Worm (Caenorhabditis elegans) whole organism, late embryonic: ENCODE measurements around the gene lelo-4.
A peak's percentile ranks its signal among the peaks of the same experiment; 100 is the strongest.

Experiments used
- C38D4.7 ChIP-seq: fragments of 200-800 bp; sonication (Bioruptor generic); optimal IDR thresholded peaks from 2 replicates; lab custom pipeline; 2018; ENCODE audit warnings: mild to moderate bottlenecking, missing genetic modification characterization, moderate library complexity, missing compliant biosample characterization
- F13H6.1 ChIP-seq: sonication (generic microtip); optimal IDR thresholded peaks from 2 replicates; lab custom pipeline; 2016; ENCODE audit warnings: missing genetic modification characterization, missing compliant biosample characterization
- K02D7.2 ChIP-seq: sonication (generic microtip); optimal IDR thresholded peaks from 2 replicates; lab custom pipeline; 2017; ENCODE audit warnings: mild to moderate bottlenecking, missing genetic modification characterization, missing compliant biosample characterization
- T23F11.4 ChIP-seq: fragments of 200-800 bp; sonication (Bioruptor generic); optimal IDR thresholded peaks from 2 replicates; lab custom pipeline; 2018; ENCODE audit warnings: mild to moderate bottlenecking, missing genetic modification characterization, missing compliant biosample characterization
- Y22D7AL.16 ChIP-seq: sonication (generic microtip); optimal IDR thresholded peaks from 2 replicates; lab custom pipeline; 2016; ENCODE audit warnings: missing genetic modification characterization, missing compliant biosample characterization
- ama-1 ChIP-seq: fragments of 150-350 bp; optimal IDR thresholded peaks from 2 replicates; lab custom pipeline; 2014
- ceh-18 ChIP-seq: sonication (generic microtip); optimal IDR thresholded peaks from 2 replicates; lab custom pipeline; 2016; ENCODE audit warnings: missing genetic modification characterization, missing compliant biosample characterization
- ceh-19 ChIP-seq: fragments of 200-800 bp; sonication (Bioruptor generic); optimal IDR thresholded peaks from 2 replicates; lab custom pipeline; 2018; ENCODE audit warnings: mild to moderate bottlenecking, missing genetic modification characterization, missing compliant biosample characterization
- ceh-2 ChIP-seq: sonication (generic microtip); optimal IDR thresholded peaks from 2 replicates; lab custom pipeline; 2016; ENCODE audit warnings: missing genotype, missing genetic modification characterization, missing compliant biosample characterization
- ceh-30 ChIP-seq: fragments of 150-350 bp; optimal IDR thresholded peaks from 2 replicates; lab custom pipeline; 2014; ENCODE audit warnings: missing biosample characterization, missing genetic modification characterization
- ceh-48 ChIP-seq: sonication (generic microtip); optimal IDR thresholded peaks from 2 replicates; lab custom pipeline; 2016; ENCODE audit warnings: missing genetic modification characterization, inconsistent platforms, missing compliant biosample characterization
- ceh-6 ChIP-seq: fragments of 200-800 bp; sonication (Bioruptor generic); optimal IDR thresholded peaks from 2 replicates; lab custom pipeline; 2018; ENCODE audit warnings: mild to moderate bottlenecking, missing genetic modification characterization, missing compliant biosample characterization
- ceh-9 ChIP-seq: sonication (generic microtip); optimal IDR thresholded peaks from 2 replicates; lab custom pipeline; 2016; ENCODE audit warnings: mild to moderate bottlenecking, missing genetic modification characterization, inconsistent platforms, missing compliant biosample characterization
- dve-1 ChIP-seq: sonication (generic microtip); optimal IDR thresholded peaks from 2 replicates; lab custom pipeline; 2017; ENCODE audit warnings: antibody characterized with exemption, mild to moderate bottlenecking, missing genetic modification characterization, missing compliant biosample characterization
- elt-2 ChIP-seq: sonication (generic microtip); optimal IDR thresholded peaks from 2 replicates; lab custom pipeline; 2016; ENCODE audit warnings: missing genetic modification reagents, missing genetic modification characterization, missing compliant biosample characterization
- fkh-10 ChIP-seq: fragments of 150-350 bp; optimal IDR thresholded peaks from 2 replicates; lab custom pipeline; 2014; ENCODE audit warnings: missing biosample characterization, missing genetic modification reagents, missing genetic modification characterization
- fkh-6 ChIP-seq: sonication (generic microtip); optimal IDR thresholded peaks from 2 replicates; lab custom pipeline; 2016; ENCODE audit warnings: missing genetic modification characterization, missing compliant biosample characterization
- gmeb-2 ChIP-seq: sonication (generic microtip); optimal IDR thresholded peaks from 2 replicates; lab custom pipeline; 2016; ENCODE audit warnings: missing genetic modification characterization, inconsistent platforms, missing compliant biosample characterization
- hlh-13 ChIP-seq: fragments of 200-800 bp; sonication (Bioruptor generic); optimal IDR thresholded peaks from 2 replicates; lab custom pipeline; 2018; ENCODE audit warnings: mild to moderate bottlenecking, missing genetic modification characterization, missing compliant biosample characterization
- hlh-15 ChIP-seq: sonication (generic microtip); optimal IDR thresholded peaks from 2 replicates; lab custom pipeline; 2016; ENCODE audit warnings: missing genetic modification characterization, missing compliant biosample characterization
- hlh-6 ChIP-seq: sonication (generic microtip); optimal IDR thresholded peaks from 2 replicates; lab custom pipeline; 2016; ENCODE audit warnings: missing genotype, missing genetic modification characterization, missing compliant biosample characterization
- hlh-8 ChIP-seq: sonication (generic microtip); optimal IDR thresholded peaks from 2 replicates; lab custom pipeline; 2016; ENCODE audit warnings: missing genotype, missing genetic modification characterization, missing compliant biosample characterization
- lim-6 ChIP-seq: sonication (generic microtip); optimal IDR thresholded peaks from 2 replicates; lab custom pipeline; 2016; ENCODE audit warnings: missing genetic modification characterization, missing compliant biosample characterization
- lin-11 ChIP-seq: fragments of 200-800 bp; sonication (Bioruptor generic); optimal IDR thresholded peaks from 2 replicates; lab custom pipeline; 2018; ENCODE audit warnings: mild to moderate bottlenecking, missing genetic modification characterization, missing compliant biosample characterization
- madf-2 ChIP-seq: sonication (generic microtip); optimal IDR thresholded peaks from 2 replicates; lab custom pipeline; 2017; ENCODE audit warnings: missing genetic modification characterization, missing compliant biosample characterization
- nfya-1 ChIP-seq: sonication (generic microtip); optimal IDR thresholded peaks from 2 replicates; lab custom pipeline; 2017; ENCODE audit warnings: missing genetic modification characterization, mild to moderate bottlenecking, missing compliant biosample characterization, antibody characterized with exemption, moderate library complexity
- odd-2 ChIP-seq: sonication (generic microtip); optimal IDR thresholded peaks from 2 replicates; lab custom pipeline; 2017; ENCODE audit warnings: antibody characterized with exemption, mild to moderate bottlenecking, missing genetic modification characterization, missing compliant biosample characterization
- pag-3 ChIP-seq: sonication (generic microtip); optimal IDR thresholded peaks from 2 replicates; lab custom pipeline; 2016; ENCODE audit warnings: missing compliant biosample characterization, missing genetic modification characterization, borderline replicate concordance
- pat-9 ChIP-seq: fragments of 200-800 bp; sonication (Bioruptor generic); optimal IDR thresholded peaks from 2 replicates; lab custom pipeline; 2018; ENCODE audit warnings: mild to moderate bottlenecking, missing genetic modification characterization, moderate library complexity, missing compliant biosample characterization
- pha-2 ChIP-seq: sonication (generic microtip); optimal IDR thresholded peaks from 2 replicates; lab custom pipeline; 2017; ENCODE audit warnings: mild to moderate bottlenecking, missing genetic modification characterization, missing compliant biosample characterization
- sox-2 ChIP-seq: fragments of 200-800 bp; sonication (Bioruptor generic); IDR thresholded peaks from 2 replicates; pipeline ENCODE4 v1.3.6; 2022; ENCODE audit warnings: missing genetic modification reagents, missing genetic modification characterization, missing compliant biosample characterization
- sox-4 ChIP-seq: sonication (generic microtip); optimal IDR thresholded peaks from 2 replicates; lab custom pipeline; 2017; ENCODE audit warnings: mild to moderate bottlenecking, missing genetic modification characterization, inconsistent platforms, missing compliant biosample characterization
- unc-3 ChIP-seq, 2 experiments: fragments of 200-800 bp in 1 of 2; sonication (Bioruptor generic) in 1 of 2; sonication (generic microtip) in 1 of 2; conservative IDR thresholded peaks in 1 of 2; optimal IDR thresholded peaks in 1 of 2; 2 replicates each; pipeline versions ENCODE4 v1.3.6 to Lab custom; 2016 to 2022; ENCODE audit warnings: missing compliant biosample characterization in 2 of 2, missing genetic modification characterization in 2 of 2, missing genetic modification reagents in 1 of 2
- unc-42 ChIP-seq: sonication (generic microtip); optimal IDR thresholded peaks from 2 replicates; lab custom pipeline; 2016; ENCODE audit warnings: missing genotype, missing genetic modification characterization, missing compliant biosample characterization
- unc-55 ChIP-seq: sonication (generic microtip); optimal IDR thresholded peaks from 2 replicates; lab custom pipeline; 2017; ENCODE audit warnings: missing biosample characterization, missing genetic modification reagents, missing genetic modification characterization
- zip-5 ChIP-seq: sonication (generic microtip); optimal IDR thresholded peaks from 2 replicates; lab custom pipeline; 2016; ENCODE audit warnings: missing genetic modification characterization, missing compliant biosample characterization

Gene lelo-4

DNA sequence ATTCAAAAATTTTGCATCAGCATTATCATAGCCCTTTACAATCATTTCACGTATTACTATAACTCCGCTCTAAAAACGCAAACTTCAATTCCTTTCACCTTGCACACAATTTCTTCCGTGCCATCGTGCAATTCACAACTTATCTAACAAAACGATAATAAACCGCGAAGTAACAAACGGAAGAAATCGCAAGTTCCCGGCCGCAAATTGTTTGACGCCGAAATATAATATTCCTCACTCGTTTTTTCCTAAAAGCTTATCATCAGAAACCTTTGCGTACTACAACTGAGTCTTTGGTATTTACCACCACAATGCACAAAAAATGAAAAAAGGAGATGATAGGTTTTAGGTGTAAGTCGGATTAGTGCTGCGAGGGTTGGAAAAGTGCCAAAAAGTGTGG is 32.6 kb downstream of the lelo-4 start:
- no peak for TF ChIP-seq ceh-18 (tag; lab: Kevin White, UChicago)
- no peak for TF ChIP-seq hlh-15 (tag; lab: Kevin White, UChicago)
- TF ChIP-seq T23F11.4 (GFP tag; lab: Kevin White, UChicago) = no peak
- TF ChIP-seq ceh-6 (GFP tag; lab: Kevin White, UChicago) = no peak
- TF ChIP-seq ceh-48 (tag; lab: Kevin White, UChicago) = no peak
- TF ChIP-seq hlh-6 = no peak
- no peak for TF ChIP-seq sox-4 (tag; lab: Kevin White, UChicago)
- no peak for TF ChIP-seq nfya-1 (tag; lab: Kevin White, UChicago)
- TF ChIP-seq pha-2 (tag; lab: Kevin White, UChicago) = no peak
- TF ChIP-seq hlh-13 (GFP tag; lab: Kevin White, UChicago) = no peak
- TF ChIP-seq ama-1 = no peak
- TF ChIP-seq unc-3 (GFP tag; conservative IDR thresholded peaks at IDR 0.05; lab: Robert Waterston, UW) = no peak
- no peak for TF ChIP-seq unc-3 (tag; optimal IDR thresholded peaks at IDR 0.05; lab: Kevin White, UChicago)
- no peak for TF ChIP-seq K02D7.2 (tag; lab: Kevin White, UChicago)
- TF ChIP-seq madf-2 = no peak
- TF ChIP-seq dve-1 (tag; lab: Kevin White, UChicago) = no peak
- no peak for TF ChIP-seq unc-55 (GFP tag; lab: Kevin White, UChicago)
- no peak for TF ChIP-seq F13H6.1
- TF ChIP-seq gmeb-2 (tag; lab: Kevin White, UChicago) = no peak
- TF ChIP-seq sox-2 = no peak

DNA sequence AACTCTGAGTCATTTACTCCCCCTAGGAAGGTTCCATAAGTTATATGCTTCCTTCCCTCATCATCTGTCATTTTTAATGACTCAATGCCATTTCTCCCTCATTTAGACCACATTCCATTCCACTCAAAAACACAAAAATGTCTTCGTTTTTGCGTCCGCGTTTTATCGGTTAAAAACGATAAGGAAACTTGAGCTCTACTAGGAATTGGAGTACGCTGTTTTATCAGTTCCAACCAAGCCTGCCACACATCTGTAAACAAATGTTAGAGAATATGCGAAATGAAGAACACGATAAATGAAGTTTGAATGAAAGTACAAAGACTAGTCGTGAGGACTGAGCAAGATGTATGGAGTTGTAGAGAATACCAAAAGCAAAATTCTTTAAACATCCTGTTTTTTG is 33.7 kb downstream of the lelo-4 start:
- TF ChIP-seq nfya-1 (tag; lab: Kevin White, UChicago) (no peak), fkh-6 (tag; lab: Kevin White, UChicago) (no peak), unc-42 (tag; lab: Kevin White, UChicago) (no peak), elt-2 (tag; lab: Kevin White, UChicago) (peak; percentile 93), fkh-10 (GFP tag; lab: Kevin White, UChicago) (no peak), Y22D7AL.16 (no peak), pag-3 (tag; lab: Kevin White, UChicago) (no peak), ceh-2 (tag; lab: Kevin White, UChicago) (no peak)

DNA sequence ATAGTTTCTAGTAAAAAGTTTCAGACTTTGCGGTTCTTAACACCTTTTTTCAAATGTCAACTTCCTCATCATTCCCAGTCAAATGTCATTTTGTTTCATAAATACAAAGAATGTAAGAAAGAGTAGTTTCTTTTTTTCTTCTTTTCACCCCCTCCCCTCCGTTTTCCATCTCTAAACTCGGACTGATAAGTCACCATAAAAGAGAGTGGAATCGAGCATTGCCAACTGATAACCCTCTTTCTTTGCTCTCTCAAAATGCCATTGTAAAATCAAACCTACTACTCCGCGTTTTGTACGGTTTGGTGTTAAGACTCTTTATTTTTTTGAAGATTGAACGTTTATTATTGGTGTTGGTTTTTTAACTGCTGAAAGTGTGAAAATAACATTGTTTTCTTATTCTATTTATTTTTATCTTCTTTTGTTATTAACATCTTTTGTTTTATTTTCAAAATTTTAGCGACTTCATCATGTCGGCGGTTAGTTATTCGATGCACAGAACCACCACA is 35.1 kb downstream of the lelo-4 start, which contains the start of gene ifb-2:
Gene ifb-2, plus strand, starts transcription at position 456 of the 506 bp plus-strand sequence.
- TF ChIP-seq elt-2 (tag; lab: Kevin White, UChicago) (peak; percentile 92), ceh-30 (tag; lab: Kevin White, UChicago) (no peak), pat-9 (tag; lab: Kevin White, UChicago) (no peak)

DNA sequence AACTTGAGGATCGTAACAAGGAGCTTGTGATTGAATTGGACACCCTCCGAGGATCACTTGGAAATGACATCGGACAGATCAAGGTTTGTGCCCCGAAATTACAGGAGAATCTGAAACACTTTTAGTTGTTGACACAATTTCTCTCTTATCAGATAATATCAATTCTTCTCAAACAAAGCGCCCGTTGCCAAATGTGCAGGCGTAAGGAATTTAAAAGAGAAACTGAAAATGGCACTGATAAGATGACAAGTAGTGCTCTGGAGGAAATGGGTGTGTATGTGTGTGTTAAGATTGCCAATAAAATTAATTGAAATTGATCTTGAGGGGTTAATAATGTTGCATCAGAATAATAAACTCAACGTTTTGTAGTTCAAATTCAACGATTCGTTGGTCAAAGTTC is 36.6 kb downstream of the lelo-4 start:
- TF ChIP-seq F13H6.1 = no peak
- TF ChIP-seq lim-6 (tag; lab: Kevin White, UChicago) = no peak
- TF ChIP-seq unc-55 (GFP tag; lab: Kevin White, UChicago) = no peak
- TF ChIP-seq zip-5 (tag; lab: Kevin White, UChicago) = no peak
- peak; percentile 83 for TF ChIP-seq elt-2 (tag; lab: Kevin White, UChicago)
- no peak for TF ChIP-seq C38D4.7 (GFP tag; lab: Kevin White, UChicago)

DNA sequence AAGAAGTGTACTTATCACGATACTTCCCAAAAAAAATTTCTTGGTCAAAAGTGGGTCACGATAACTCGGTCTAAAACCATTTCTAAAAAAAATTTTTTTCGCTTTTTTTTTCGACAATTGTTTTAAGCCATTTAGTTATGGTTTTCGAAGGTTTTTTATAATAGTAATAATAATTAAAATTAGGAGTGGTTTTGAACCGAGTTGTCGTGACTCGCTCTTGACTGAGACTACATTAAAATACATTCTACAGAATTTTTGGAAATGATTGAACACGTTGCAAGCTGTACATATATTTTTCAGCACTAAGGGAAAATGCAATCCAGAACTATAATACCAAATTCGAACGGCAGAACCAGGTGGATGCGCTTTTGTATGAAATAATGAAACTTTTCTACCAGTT is 39.4 kb downstream of the lelo-4 start, which contains the start of gene F10C1.8:
Gene F10C1.8, plus strand, starts transcription at position 301 of the 400 bp plus-strand sequence.
- TF ChIP-seq ceh-48 (tag; lab: Kevin White, UChicago) (no peak), zip-5 (tag; lab: Kevin White, UChicago) (no peak), T23F11.4 (GFP tag; lab: Kevin White, UChicago) (no peak), pha-2 (tag; lab: Kevin White, UChicago) (no peak), lin-11 (tag; lab: Kevin White, UChicago) (no peak), ceh-18 (tag; lab: Kevin White, UChicago) (no peak), ceh-9 (no peak), odd-2 (no peak), hlh-8 (tag; lab: Kevin White, UChicago) (no peak), ceh-19 (GFP tag; lab: Kevin White, UChicago) (no peak)
